Fruit fly (Drosophila melanogaster): ENCODE data around the gene CG43999.

CG43999 gene

dm6 chr3R:23900092-23900491 lies 28.7 kb downstream of the CG43999 start:
- TF ChIP-seq CG11617 (GFP tag; optimal IDR thresholded peaks at IDR 0.05) (no peak), toe (GFP tag; optimal IDR thresholded peaks at IDR 0.05) (no peak), CG14711 (tag; optimal IDR thresholded peaks at IDR 0.05) (no peak), kay (GFP tag; ENCODE audit: borderline replicate concordance) (no peak), CG5204 (GFP tag; optimal IDR thresholded peaks at IDR 0.05) (no peak), ovo (GFP tag; optimal IDR thresholded peaks at IDR 0.05) (no peak), Mnt (GFP tag; optimal IDR thresholded peaks at IDR 0.05) (no peak), CG7101 (tag; optimal IDR thresholded peaks at IDR 0.05) (no peak), CG1620 (GFP tag; optimal IDR thresholded peaks at IDR 0.05) (no peak), Crg-1 (GFP tag; optimal IDR thresholded peaks at IDR 0.05) (no peak), CG33017 (tag; optimal IDR thresholded peaks at IDR 0.05) (no peak), Clk (GFP tag; optimal IDR thresholded peaks at IDR 0.05) (no peak)

- no peak for TF ChIP-seq CG7045 (GFP tag; optimal IDR thresholded peaks at IDR 0.05)
- no peak for TF ChIP-seq Mnt (GFP tag; optimal IDR thresholded peaks at IDR 0.05)
- TF ChIP-seq CG1620 (GFP tag; optimal IDR thresholded peaks at IDR 0.05), result no peak
- no peak for TF ChIP-seq CG12768 (GFP tag; optimal IDR thresholded peaks at IDR 0.05)
- no peak for TF ChIP-seq cic (GFP tag; optimal IDR thresholded peaks at IDR 0.05)
- TF ChIP-seq kay (GFP tag; ENCODE audit: borderline replicate concordance), result no peak
- TF ChIP-seq CG14711 (tag; optimal IDR thresholded peaks at IDR 0.05), result no peak
- no peak for TF ChIP-seq cnc (optimal IDR thresholded peaks at IDR 0.05)
- no peak for TF ChIP-seq CG7101 (tag; optimal IDR thresholded peaks at IDR 0.05)
- no peak for TF ChIP-seq Clk (GFP tag; optimal IDR thresholded peaks at IDR 0.05)
- no peak for TF ChIP-seq bab1 (GFP tag; optimal IDR thresholded peaks at IDR 0.05)
- no peak for TF ChIP-seq Crg-1 (GFP tag; optimal IDR thresholded peaks at IDR 0.05)
- TF ChIP-seq CG33017 (tag; optimal IDR thresholded peaks at IDR 0.05), result no peak
- TF ChIP-seq toe (GFP tag; optimal IDR thresholded peaks at IDR 0.05), result no peak
- no peak for TF ChIP-seq CG11617 (GFP tag; optimal IDR thresholded peaks at IDR 0.05)
- TF ChIP-seq Hr96 (GFP tag; optimal IDR thresholded peaks at IDR 0.05), result no peak
These were observed 35.3 kb downstream of the CG43999 start, which contains the start of gene tbrd-1 for dm6 chr3R:23893460-23893859. TSS of gene tbrd-1 (minus strand) at chr3R:23893560.

- TF ChIP-seq CG7101 (tag; optimal IDR thresholded peaks at IDR 0.05), result peak; percentile 86
- TF ChIP-seq CG14711 (tag; optimal IDR thresholded peaks at IDR 0.05), result peak; percentile 59
- TF ChIP-seq tj (GFP tag; optimal IDR thresholded peaks at IDR 0.05), result peak; percentile 61
- TF ChIP-seq cnc (optimal IDR thresholded peaks at IDR 0.05), result no peak
- peak; percentile 86 for TF ChIP-seq pad (GFP tag; optimal IDR thresholded peaks at IDR 0.05)
- TF ChIP-seq CG5204 (GFP tag; optimal IDR thresholded peaks at IDR 0.05), result peak; percentile 64
- TF ChIP-seq bab1 (GFP tag; optimal IDR thresholded peaks at IDR 0.05), result peak; percentile 84
- TF ChIP-seq kay (GFP tag; ENCODE audit: borderline replicate concordance), result no peak
- peak; percentile 80 for TF ChIP-seq Mnt (GFP tag; optimal IDR thresholded peaks at IDR 0.05)
- TF ChIP-seq Clk (GFP tag; optimal IDR thresholded peaks at IDR 0.05), result peak; percentile 75
- TF ChIP-seq toe (GFP tag; optimal IDR thresholded peaks at IDR 0.05), result peak; percentile 76
- peak; percentile 95 for TF ChIP-seq Crg-1 (GFP tag; optimal IDR thresholded peaks at IDR 0.05)
- TF ChIP-seq ovo (GFP tag; optimal IDR thresholded peaks at IDR 0.05), result peak; percentile 82
- peak; percentile 78 for TF ChIP-seq Hr96 (GFP tag; optimal IDR thresholded peaks at IDR 0.05)
- peak; percentile 2 for TF ChIP-seq CG11617 (GFP tag; optimal IDR thresholded peaks at IDR 0.05)
- TF ChIP-seq CG12768 (GFP tag; optimal IDR thresholded peaks at IDR 0.05), result peak; percentile 83
- peak; percentile 96 for TF ChIP-seq CG1620 (GFP tag; optimal IDR thresholded peaks at IDR 0.05)
- TF ChIP-seq CG33017 (tag; optimal IDR thresholded peaks at IDR 0.05), result peak; percentile 53
- peak; percentile 67 for TF ChIP-seq CG7045 (GFP tag; optimal IDR thresholded peaks at IDR 0.05)
- TF ChIP-seq cic (GFP tag; optimal IDR thresholded peaks at IDR 0.05), result peak; percentile 32
These were observed 37.9 kb downstream of the CG43999 start, which contains the start of gene TfIIA-S for dm6 chr3R:23890886-23891285. TSS of gene TfIIA-S (minus strand) at chr3R:23891060.

dm6 chr3R:23889922-23890321 lies 38.9 kb downstream of the CG43999 start, which contains the start of gene Pli:
TSS of gene Pli (minus strand) at chr3R:23890052.
- TF ChIP-seq pad (GFP tag; optimal IDR thresholded peaks at IDR 0.05) (peak; percentile 4), CG14711 (tag; optimal IDR thresholded peaks at IDR 0.05) (peak; percentile 20), cic (GFP tag; optimal IDR thresholded peaks at IDR 0.05) (no peak), ovo (GFP tag; optimal IDR thresholded peaks at IDR 0.05) (no peak), CG7045 (GFP tag; optimal IDR thresholded peaks at IDR 0.05) (no peak), bab1 (GFP tag; optimal IDR thresholded peaks at IDR 0.05) (peak; percentile 55), cnc (optimal IDR thresholded peaks at IDR 0.05) (no peak), CG33017 (tag; optimal IDR thresholded peaks at IDR 0.05) (no peak), CG1620 (GFP tag; optimal IDR thresholded peaks at IDR 0.05) (peak; percentile 8), kay (GFP tag; ENCODE audit: borderline replicate concordance) (no peak), Hr96 (GFP tag; optimal IDR thresholded peaks at IDR 0.05) (no peak), CG7101 (tag; optimal IDR thresholded peaks at IDR 0.05) (peak; percentile 57), Clk (GFP tag; optimal IDR thresholded peaks at IDR 0.05) (no peak), Mnt (GFP tag; optimal IDR thresholded peaks at IDR 0.05) (peak; percentile 35), CG12768 (GFP tag; optimal IDR thresholded peaks at IDR 0.05) (no peak), toe (GFP tag; optimal IDR thresholded peaks at IDR 0.05) (no peak), CG5204 (GFP tag; optimal IDR thresholded peaks at IDR 0.05) (no peak), CG11617 (GFP tag; optimal IDR thresholded peaks at IDR 0.05) (peak; percentile 5), tj (GFP tag; optimal IDR thresholded peaks at IDR 0.05) (peak; percentile 50), Crg-1 (GFP tag; optimal IDR thresholded peaks at IDR 0.05) (no peak)

dm6 chr3R:23888273-23889220 lies 40.3 kb downstream of the CG43999 start:
- TF ChIP-seq Mnt (GFP tag; optimal IDR thresholded peaks at IDR 0.05) (peak; percentile 0), kay (GFP tag; ENCODE audit: borderline replicate concordance) (peak; percentile 10), CG7045 (GFP tag; optimal IDR thresholded peaks at IDR 0.05) (peak; percentile 22), tj (GFP tag; optimal IDR thresholded peaks at IDR 0.05) (no peak), CG33017 (tag; optimal IDR thresholded peaks at IDR 0.05) (peak; percentile 47), bab1 (GFP tag; optimal IDR thresholded peaks at IDR 0.05) (peak; percentile 64), CG14711 (tag; optimal IDR thresholded peaks at IDR 0.05) (peak; percentile 45), Crg-1 (GFP tag; optimal IDR thresholded peaks at IDR 0.05) (no peak), cic (GFP tag; optimal IDR thresholded peaks at IDR 0.05) (no peak), pad (GFP tag; optimal IDR thresholded peaks at IDR 0.05) (peak; percentile 20), Hr96 (GFP tag; optimal IDR thresholded peaks at IDR 0.05) (no peak), CG7101 (tag; optimal IDR thresholded peaks at IDR 0.05) (peak; percentile 57)

Data from whole organism, adult.